Worm (Caenorhabditis elegans) whole organism, young adult: ENCODE results near the gene bris-1.

ENCODE experiments used
- B0019.2 ChIP-seq: fragments of 200-800 bp; sonication (Bioruptor generic); conservative IDR thresholded peaks from 2 replicates; pipeline ENCODE4 v1.3.6; 2022; ENCODE audit warnings: missing genetic modification reagents, missing genetic modification characterization, missing compliant biosample characterization
- B0336.3 ChIP-seq: fragments of 200-800 bp; sonication (Bioruptor generic); IDR thresholded peaks from 2 replicates; pipeline ENCODE4 v1.3.6; 2022; ENCODE audit warnings: missing genetic modification characterization, missing compliant biosample characterization
- C06A6.2 ChIP-seq: fragments of 200-800 bp; sonication (Bioruptor generic); conservative IDR thresholded peaks from 2 replicates; pipeline ENCODE4 v1.3.6; 2022; ENCODE audit warnings: missing genetic modification characterization, missing compliant biosample characterization
- F23B12.7 ChIP-seq: sonication (generic microtip); optimal IDR thresholded peaks from 2 replicates; lab custom pipeline; 2017; ENCODE audit warnings: missing genetic modification characterization, mild to moderate bottlenecking, missing compliant biosample characterization, antibody characterized with exemption, moderate library complexity; ENCODE audit not compliant: insufficient read depth
- F33H1.4 ChIP-seq: fragments of 200-800 bp; sonication (Bioruptor generic); IDR thresholded peaks from 2 replicates; pipeline ENCODE4 v1.3.6; 2022; ENCODE audit warnings: missing genetic modification reagents, missing genetic modification characterization, missing compliant biosample characterization
- F39B2.1 ChIP-seq: fragments of 200-800 bp; sonication (Bioruptor generic); IDR thresholded peaks from 2 replicates; pipeline ENCODE4 v1.3.6; 2022; ENCODE audit warnings: missing genetic modification reagents, missing genetic modification characterization, missing compliant biosample characterization
- F49E8.2 ChIP-seq: sonication (generic microtip); optimal IDR thresholded peaks from 3 replicates; lab custom pipeline; 2017; ENCODE audit warnings: missing genetic modification characterization, mild to moderate bottlenecking, missing compliant biosample characterization, antibody characterized with exemption, moderate library complexity; ENCODE audit not compliant: insufficient read depth
- F55B11.4 ChIP-seq: sonication (generic microtip); optimal IDR thresholded peaks from 2 replicates; lab custom pipeline; 2016; ENCODE audit warnings: missing compliant biosample characterization, missing genetic modification characterization, borderline replicate concordance; ENCODE audit not compliant: insufficient read depth
- K12H6.12 ChIP-seq: fragments of 200-800 bp; sonication (Bioruptor generic); optimal IDR thresholded peaks from 2 replicates; lab custom pipeline; 2018; ENCODE audit warnings: mild to moderate bottlenecking, missing genetic modification characterization, missing compliant biosample characterization
- T07F8.4 ChIP-seq: sonication (generic microtip); optimal IDR thresholded peaks from 2 replicates; lab custom pipeline; 2016; ENCODE audit warnings: mild to moderate bottlenecking, missing genetic modification characterization, moderate library complexity, missing compliant biosample characterization
- atf-7 ChIP-seq: sonication (generic microtip); optimal IDR thresholded peaks from 2 replicates; lab custom pipeline; 2017; ENCODE audit warnings: mild to moderate bottlenecking, missing genetic modification characterization, missing compliant biosample characterization
- attf-3 ChIP-seq: fragments of 200-800 bp; sonication (Bioruptor generic); conservative IDR thresholded peaks from 2 replicates; pipeline ENCODE4 v1.3.6; 2022; ENCODE audit warnings: missing genetic modification reagents, missing genetic modification characterization, missing compliant biosample characterization
- bed-2 ChIP-seq: fragments of 200-800 bp; sonication (Bioruptor generic); IDR thresholded peaks from 2 replicates; pipeline ENCODE4 v1.3.6; 2022; ENCODE audit warnings: missing genetic modification reagents, missing genetic modification characterization, missing compliant biosample characterization
- ccch-3 ChIP-seq: fragments of 200-800 bp; sonication (Bioruptor generic); optimal IDR thresholded peaks from 2 replicates; lab custom pipeline; 2018; ENCODE audit warnings: mild to moderate bottlenecking, missing genetic modification characterization, missing compliant biosample characterization
- ceh-40 ChIP-seq: fragments of 200-800 bp; sonication (Bioruptor generic); IDR thresholded peaks from 2 replicates; pipeline ENCODE4 v1.3.6; 2022; ENCODE audit warnings: missing genetic modification characterization, missing compliant biosample characterization
- egl-18 ChIP-seq: fragments of 200-800 bp; sonication (Bioruptor generic); IDR thresholded peaks from 2 replicates; pipeline ENCODE4 v1.3.6; 2022; ENCODE audit warnings: missing genetic modification reagents, missing genetic modification characterization, missing compliant biosample characterization
- ets-4 ChIP-seq: fragments of 200-800 bp; sonication (Bioruptor generic); optimal IDR thresholded peaks from 2 replicates; lab custom pipeline; 2018; ENCODE audit warnings: mild to moderate bottlenecking, missing genetic modification characterization, missing compliant biosample characterization
- gei-17 ChIP-seq: fragments of 200-800 bp; sonication (Bioruptor generic); optimal IDR thresholded peaks from 2 replicates; lab custom pipeline; 2018; ENCODE audit warnings: mild to moderate bottlenecking, missing genetic modification characterization, missing compliant biosample characterization
- lag-1 ChIP-seq: fragments of 200-800 bp; sonication (Bioruptor generic); IDR thresholded peaks from 2 replicates; pipeline ENCODE4 v1.3.6; 2022; ENCODE audit warnings: missing genetic modification reagents, missing genetic modification characterization, missing compliant biosample characterization
- let-526 ChIP-seq: fragments of 200-800 bp; sonication (Bioruptor generic); IDR thresholded peaks from 2 replicates; pipeline ENCODE4 v1.3.6; 2022; ENCODE audit warnings: missing genetic modification reagents, missing genetic modification characterization, missing compliant biosample characterization
- lin-26 ChIP-seq: fragments of 200-800 bp; sonication (Bioruptor generic); IDR thresholded peaks from 2 replicates; pipeline ENCODE4 v1.3.6; 2022; ENCODE audit warnings: missing genetic modification reagents, missing genetic modification characterization, missing compliant biosample characterization
- lin-40 ChIP-seq: sonication (generic microtip); optimal IDR thresholded peaks from 2 replicates; lab custom pipeline; 2016; ENCODE audit warnings: missing genetic modification characterization, mild to moderate bottlenecking, missing compliant biosample characterization, missing genotype, missing genetic modification reagents
- lsy-27 ChIP-seq: sonication (generic microtip); optimal IDR thresholded peaks from 2 replicates; lab custom pipeline; 2017; ENCODE audit warnings: missing genetic modification characterization, mild to moderate bottlenecking, missing compliant biosample characterization, antibody characterized with exemption, missing genotype, borderline replicate concordance; ENCODE audit not compliant: insufficient read depth
- madf-3 ChIP-seq: fragments of 200-800 bp; sonication (Bioruptor generic); IDR thresholded peaks from 2 replicates; pipeline ENCODE4 v1.3.6; 2022; ENCODE audit warnings: missing genetic modification reagents, missing genetic modification characterization, missing compliant biosample characterization
- madf-8 ChIP-seq: fragments of 200-800 bp; sonication (Bioruptor generic); conservative IDR thresholded peaks from 2 replicates; pipeline ENCODE4 v1.3.6; 2022; ENCODE audit warnings: missing genetic modification reagents, missing genetic modification characterization, missing compliant biosample characterization
- mcd-1 ChIP-seq: fragments of 200-800 bp; sonication (Bioruptor generic); IDR thresholded peaks from 2 replicates; pipeline ENCODE4 v1.3.6; 2022; ENCODE audit warnings: missing genetic modification reagents, missing genetic modification characterization, missing compliant biosample characterization
- mxl-1 ChIP-seq: sonication (generic microtip); optimal IDR thresholded peaks from 2 replicates; lab custom pipeline; 2016; ENCODE audit warnings: missing genetic modification characterization, missing compliant biosample characterization
- nfya-2 ChIP-seq: fragments of 200-800 bp; sonication (Bioruptor generic); IDR thresholded peaks from 2 replicates; pipeline ENCODE4 v1.3.6; 2022; ENCODE audit warnings: missing genetic modification reagents, missing genetic modification characterization, missing compliant biosample characterization
- nhr-179 ChIP-seq: sonication (generic microtip); optimal IDR thresholded peaks from 2 replicates; lab custom pipeline; 2016; ENCODE audit warnings: mild to moderate bottlenecking, missing genetic modification characterization, missing compliant biosample characterization
- nhr-80 ChIP-seq: sonication (generic microtip); optimal IDR thresholded peaks from 2 replicates; lab custom pipeline; 2016; ENCODE audit warnings: missing genetic modification characterization, missing compliant biosample characterization
- nhr-90 ChIP-seq: sonication (generic microtip); optimal IDR thresholded peaks from 2 replicates; lab custom pipeline; 2016; ENCODE audit warnings: missing genotype, mild to moderate bottlenecking, missing genetic modification characterization, missing compliant biosample characterization
- pbrm-1 ChIP-seq: fragments of 200-800 bp; sonication (Bioruptor generic); IDR thresholded peaks from 2 replicates; pipeline ENCODE4 v1.3.6; 2022; ENCODE audit warnings: missing genetic modification reagents, missing genetic modification characterization, missing compliant biosample characterization
- snpc-3.4 ChIP-seq: sonication (generic microtip); optimal IDR thresholded peaks from 2 replicates; lab custom pipeline; 2017; ENCODE audit warnings: missing genetic modification characterization, mild to moderate bottlenecking, missing compliant biosample characterization, antibody characterized with exemption, moderate library complexity, missing genotype, missing genetic modification reagents
- snpc-4 ChIP-seq, 5 experiments: fragments of 150-350 bp in 1 of 5; sonication (generic microtip) in 4 of 5; optimal IDR thresholded peaks; 2 replicates each; lab custom pipeline; 2014 to 2018; ENCODE audit warnings: missing genetic modification characterization in 5 of 5, missing biosample characterization in 3 of 5, antibody characterized with exemption in 2 of 5, mild to moderate bottlenecking in 2 of 5, missing compliant biosample characterization in 2 of 5, missing genotype in 2 of 5, moderate library complexity in 2 of 5, missing genetic modification reagents in 1 of 5
- tlf-1 ChIP-seq: fragments of 200-800 bp; sonication (Bioruptor generic); optimal IDR thresholded peaks from 2 replicates; lab custom pipeline; 2018; ENCODE audit warnings: mild to moderate bottlenecking, missing genetic modification characterization, missing compliant biosample characterization
- xnd-1 ChIP-seq: sonication (generic microtip); optimal IDR thresholded peaks from 2 replicates; lab custom pipeline; 2016; ENCODE audit warnings: missing genotype, missing genetic modification reagents, missing genetic modification characterization, missing compliant biosample characterization
- zfh-2 ChIP-seq: fragments of 200-800 bp; sonication (Bioruptor generic); conservative IDR thresholded peaks from 2 replicates; pipeline ENCODE4 v1.3.6; 2022; ENCODE audit warnings: missing genetic modification reagents, missing genetic modification characterization, missing compliant biosample characterization

The bris-1 gene

ce11 chrIV:3862948-3863347, 43.8 kb upstream of the bris-1 start:
- TF ChIP-seq snpc-3.4 (tag; lab: Kevin White, UChicago), result no peak
- no peak for TF ChIP-seq bed-2 (GFP tag; lab: Robert Waterston, UW)
- TF ChIP-seq lsy-27 (tag; lab: Kevin White, UChicago), result no peak
- no peak for TF ChIP-seq F49E8.2 (tag; lab: Kevin White, UChicago)
- TF ChIP-seq madf-3 (GFP tag; lab: Robert Waterston, UW), result no peak
- TF ChIP-seq gei-17 (GFP tag; lab: Kevin White, UChicago), result no peak
- no peak for TF ChIP-seq lin-26 (GFP tag; lab: Robert Waterston, UW)
- TF ChIP-seq F23B12.7, result no peak
- TF ChIP-seq ccch-3 (GFP tag; lab: Kevin White, UChicago), result no peak
- TF ChIP-seq atf-7, result no peak
- no peak for TF ChIP-seq xnd-1 (tag; lab: Kevin White, UChicago)
- TF ChIP-seq egl-18, result no peak
- no peak for TF ChIP-seq nfya-2 (GFP tag; lab: Robert Waterston, UW)

- TF ChIP-seq let-526 (GFP tag; lab: Robert Waterston, UW) (no peak), nhr-80 (tag; lab: Kevin White, UChicago) (no peak), C06A6.2 (GFP tag; lab: Robert Waterston, UW) (no peak), ccch-3 (GFP tag; lab: Kevin White, UChicago) (no peak), pbrm-1 (GFP tag; lab: Robert Waterston, UW) (no peak), F33H1.4 (GFP tag; lab: Robert Waterston, UW) (no peak), zfh-2 (no peak), ets-4 (GFP tag; lab: Kevin White, UChicago) (no peak), attf-3 (no peak), lin-40 (tag; lab: Kevin White, UChicago) (no peak), ceh-40 (GFP tag; lab: Robert Waterston, UW) (no peak), snpc-4 (GFP tag; optimal IDR thresholded peaks at IDR 0.05; lab: Kevin White, UChicago) (no peak), snpc-4 (tag; optimal IDR thresholded peaks at IDR 0.05; lab: Kevin White, UChicago) (no peak), nhr-179 (tag; lab: Kevin White, UChicago) (no peak), lsy-27 (tag; lab: Kevin White, UChicago) (no peak), B0019.2 (GFP tag; lab: Robert Waterston, UW) (no peak), tlf-1 (GFP tag; lab: Kevin White, UChicago) (no peak)
- TF ChIP-seq, all 124 proteins: peak for 0
Observed at ce11 chrIV:3860419-3860818, 41.3 kb upstream of the bris-1 start.

ce11 chrIV:3859552-3859951, 40.4 kb upstream of the bris-1 start:
- TF ChIP-seq madf-3 (GFP tag; lab: Robert Waterston, UW) (no peak), zfh-2 (peak; percentile 61), mcd-1 (GFP tag; lab: Robert Waterston, UW) (0 out of 2 replicates have a peak, but pooled peaks have one; percentile 5)
- TF ChIP-seq, all 124 proteins: peak for 2

ce11 chrIV:3857999-3858552, 38.9 kb upstream of the bris-1 start:
- TF ChIP-seq lag-1 (no peak), F49E8.2 (tag; lab: Kevin White, UChicago) (no peak), nhr-90 (tag; lab: Kevin White, UChicago) (no peak), T07F8.4 (tag; lab: Kevin White, UChicago) (no peak), mxl-1 (no peak), madf-8 (GFP tag; lab: Robert Waterston, UW) (no peak), lin-26 (GFP tag; lab: Robert Waterston, UW) (no peak), F39B2.1 (GFP tag; lab: Robert Waterston, UW) (no peak), B0336.3 (GFP tag; lab: Robert Waterston, UW) (no peak), B0019.2 (GFP tag; lab: Robert Waterston, UW) (no peak), F23B12.7 (no peak), K12H6.12 (tag; lab: Kevin White, UChicago) (no peak), lsy-27 (tag; lab: Kevin White, UChicago) (no peak), F55B11.4 (tag; lab: Kevin White, UChicago) (no peak)
- TF ChIP-seq, all 124 proteins: peak for 0
